Fruit fly (Drosophila melanogaster) whole organism, embryonic: ENCODE data around the gene sunn.

ENCODE experiments used
- Adf1 ChIP-seq: fragments of 200-800 bp; sonication (Bioruptor generic); IDR thresholded peaks from 2 replicates; pipeline ENCODE4 v1.3.6; 2022; ENCODE audit warnings: missing biosample characterization, missing genetic modification characterization
- Bteb2 ChIP-seq: fragments of 200-800 bp; sonication (Bioruptor generic); optimal IDR thresholded peaks from 2 replicates; lab custom pipeline; 2016; ENCODE audit warnings: missing biosample characterization, missing genetic modification characterization
- CG10321 ChIP-seq: fragments of 200-800 bp; sonication (Bioruptor generic); IDR thresholded peaks from 2 replicates; pipeline ENCODE4 v1.3.6; 2022; ENCODE audit warnings: missing biosample characterization, missing genetic modification characterization
- CG11085 ChIP-seq: fragments of 200-800 bp; sonication (Bioruptor generic); IDR thresholded peaks from 2 replicates; pipeline ENCODE4 v1.3.6; 2022; ENCODE audit warnings: missing biosample characterization, missing genetic modification characterization
- CG11723 ChIP-seq: fragments of 200-800 bp; sonication (Bioruptor generic); optimal IDR thresholded peaks from 2 replicates; lab custom pipeline; 2017; ENCODE audit warnings: missing biosample characterization, mild to moderate bottlenecking, missing genetic modification characterization
- CG13624 ChIP-seq: fragments of 200-800 bp; sonication (Bioruptor generic); optimal IDR thresholded peaks from 2 replicates; lab custom pipeline; 2016; ENCODE audit warnings: missing biosample characterization, missing genetic modification characterization
- CG1647 ChIP-seq: fragments of 200-800 bp; sonication (Bioruptor generic); optimal IDR thresholded peaks from 3 replicates; lab custom pipeline; 2016; ENCODE audit warnings: missing biosample characterization, missing genetic modification characterization
- CG18599 ChIP-seq: fragments of 200-800 bp; sonication (Bioruptor generic); optimal IDR thresholded peaks from 3 replicates; lab custom pipeline; 2017; ENCODE audit warnings: missing biosample characterization, missing genetic modification characterization, mild to moderate bottlenecking, moderate library complexity, missing genetic modification reagents
- CG3726 ChIP-seq: fragments of 200-800 bp; sonication (Bioruptor generic); IDR thresholded peaks from 3 replicates; pipeline ENCODE4, ENCODE4 v1.3.6; 2022; ENCODE audit warnings: missing biosample characterization, missing genetic modification characterization
- CG3847 ChIP-seq: fragments of 200-800 bp; sonication (Bioruptor generic); IDR thresholded peaks from 2 replicates; pipeline ENCODE4 v1.3.6; 2022; ENCODE audit warnings: missing biosample characterization, missing genetic modification characterization
- CG4424 ChIP-seq: fragments of 200-800 bp; sonication (Bioruptor generic); optimal IDR thresholded peaks from 3 replicates; lab custom pipeline; 2016; ENCODE audit warnings: missing biosample characterization, missing genetic modification characterization
- CG4730 ChIP-seq: fragments of 200-800 bp; sonication (Bioruptor generic); IDR thresholded peaks from 2 replicates; pipeline ENCODE4 v1.3.6; 2022; ENCODE audit warnings: missing biosample characterization, missing genetic modification characterization
- CG5245 ChIP-seq: fragments of 200-800 bp; sonication (Bioruptor generic); optimal IDR thresholded peaks from 3 replicates; lab custom pipeline; 2016; ENCODE audit warnings: missing biosample characterization, missing genetic modification characterization
- CG5953 ChIP-seq: fragments of 200-800 bp; sonication (Bioruptor generic); IDR thresholded peaks from 2 replicates; pipeline ENCODE4 v1.3.6; 2022; ENCODE audit warnings: missing biosample characterization, missing genetic modification characterization
- CG7556 ChIP-seq: fragments of 200-800 bp; sonication (Bioruptor generic); optimal IDR thresholded peaks from 2 replicates; lab custom pipeline; 2017; ENCODE audit warnings: missing biosample characterization, mild to moderate bottlenecking, missing genetic modification characterization
- CG8089 ChIP-seq: fragments of 200-800 bp; sonication (Bioruptor generic); optimal IDR thresholded peaks from 3 replicates; lab custom pipeline; 2016; ENCODE audit warnings: missing biosample characterization, missing genetic modification characterization
- CG9437 ChIP-seq: fragments of 200-800 bp; sonication (Bioruptor generic); optimal IDR thresholded peaks from 2 replicates; lab custom pipeline; 2018; ENCODE audit warnings: missing biosample characterization, mild to moderate bottlenecking, missing genetic modification characterization
- CG9876 ChIP-seq: fragments of 200-800 bp; sonication (Bioruptor generic); optimal IDR thresholded peaks from 2 replicates; lab custom pipeline; 2016; ENCODE audit warnings: missing biosample characterization, missing genetic modification characterization
- Chrac-16 ChIP-seq: fragments of 200-800 bp; sonication (Bioruptor generic); optimal IDR thresholded peaks from 3 replicates; lab custom pipeline; 2016; ENCODE audit warnings: missing biosample characterization, missing genetic modification characterization
- ERR ChIP-seq: fragments of 200-800 bp; sonication (Bioruptor generic); optimal IDR thresholded peaks from 2 replicates; lab custom pipeline; 2016; ENCODE audit warnings: missing biosample characterization, missing genetic modification characterization
- Elba2 ChIP-seq: fragments of 200-800 bp; sonication (Bioruptor generic); optimal IDR thresholded peaks from 3 replicates; lab custom pipeline; 2016; ENCODE audit warnings: missing biosample characterization, missing genetic modification characterization
- MESR4 ChIP-seq: fragments of 200-800 bp; sonication (Bioruptor generic); optimal IDR thresholded peaks from 2 replicates; lab custom pipeline; 2018; ENCODE audit warnings: missing biosample characterization, mild to moderate bottlenecking, missing genetic modification characterization, moderate library complexity
- Meics ChIP-seq: fragments of 200-800 bp; sonication (Bioruptor generic); optimal IDR thresholded peaks from 2 replicates; lab custom pipeline; 2017; ENCODE audit warnings: missing biosample characterization, mild to moderate bottlenecking, missing genetic modification characterization
- NFAT ChIP-seq: fragments of 200-800 bp; sonication (Bioruptor generic); IDR thresholded peaks from 2 replicates; pipeline ENCODE4 v1.3.6; 2022; ENCODE audit warnings: missing biosample characterization, missing genetic modification characterization
- NfI ChIP-seq: fragments of 200-800 bp; sonication (Bioruptor generic); optimal IDR thresholded peaks from 3 replicates; lab custom pipeline; 2018; ENCODE audit warnings: missing biosample characterization, mild to moderate bottlenecking, missing genetic modification characterization, moderate library complexity
- Oli ChIP-seq: fragments of 200-800 bp; sonication (Bioruptor generic); optimal IDR thresholded peaks from 2 replicates; lab custom pipeline; 2018; ENCODE audit warnings: missing biosample characterization, mild to moderate bottlenecking, missing genetic modification characterization, moderate library complexity
- YL-1 ChIP-seq: fragments of 200-800 bp; sonication (Bioruptor generic); optimal IDR thresholded peaks from 3 replicates; lab custom pipeline; 2017; ENCODE audit warnings: missing biosample characterization, mild to moderate bottlenecking, missing genetic modification characterization
- abd-A ChIP-seq: fragments of 200-800 bp; sonication (Bioruptor generic); optimal IDR thresholded peaks from 3 replicates; lab custom pipeline; 2019; ENCODE audit warnings: missing biosample characterization, mild to moderate bottlenecking, missing genetic modification characterization, moderate library complexity
- ara ChIP-seq: fragments of 200-800 bp; sonication (Bioruptor generic); IDR thresholded peaks from 2 replicates; pipeline ENCODE4 v1.3.6; 2022; ENCODE audit warnings: missing biosample characterization, missing genetic modification characterization
- ash1 ChIP-seq: fragments of 200-800 bp; sonication (Bioruptor generic); optimal IDR thresholded peaks from 2 replicates; lab custom pipeline; 2018; ENCODE audit warnings: missing biosample characterization, mild to moderate bottlenecking, missing genetic modification characterization
- bigmax ChIP-seq: fragments of 200-800 bp; sonication (Bioruptor generic); optimal IDR thresholded peaks from 2 replicates; lab custom pipeline; 2018; ENCODE audit warnings: missing biosample characterization, mild to moderate bottlenecking, missing genetic modification characterization
- bowl ChIP-seq: fragments of 200-800 bp; sonication (Bioruptor generic); IDR thresholded peaks from 2 replicates; pipeline ENCODE4 v1.3.6; 2022; ENCODE audit warnings: missing biosample characterization, missing genetic modification characterization
- br ChIP-seq: fragments of >200 bp; optimal IDR thresholded peaks from 2 replicates; lab custom pipeline; 2017
- crc ChIP-seq: fragments of 200-800 bp; sonication (Bioruptor generic); optimal IDR thresholded peaks from 2 replicates; lab custom pipeline; 2016; ENCODE audit warnings: missing biosample characterization, missing genetic modification characterization
- crp ChIP-seq, 2 experiments: fragments of 200-800 bp; sonication (Bioruptor generic); optimal IDR thresholded peaks; 2 replicates in 1 of 2; 3 replicates in 1 of 2; lab custom pipeline; 2017; ENCODE audit warnings: missing biosample characterization in 2 of 2, missing genetic modification characterization in 2 of 2, mild to moderate bottlenecking in 1 of 2, moderate library complexity in 1 of 2
- dimm ChIP-seq: fragments of 200-800 bp; sonication (Bioruptor generic); IDR thresholded peaks from 2 replicates; pipeline ENCODE4 v1.3.6; 2022; ENCODE audit warnings: missing biosample characterization, missing genetic modification characterization
- disco-r ChIP-seq: fragments of 200-800 bp; sonication (Bioruptor generic); optimal IDR thresholded peaks from 2 replicates; lab custom pipeline; 2016; ENCODE audit warnings: missing biosample characterization, missing genetic modification characterization
- dm ChIP-seq: fragments of 200-800 bp; sonication (Bioruptor generic); optimal IDR thresholded peaks from 3 replicates; lab custom pipeline; 2016; ENCODE audit warnings: missing biosample characterization, missing genetic modification characterization
- fru ChIP-seq: fragments of >200 bp; optimal IDR thresholded peaks from 2 replicates; lab custom pipeline; 2017
- gcm2 ChIP-seq: fragments of 200-800 bp; sonication (Bioruptor generic); optimal IDR thresholded peaks from 2 replicates; lab custom pipeline; 2016; ENCODE audit warnings: missing biosample characterization, missing genetic modification characterization
- ham ChIP-seq: fragments of 200-800 bp; sonication (Bioruptor generic); IDR thresholded peaks from 2 replicates; pipeline ENCODE4 v1.3.6; 2022; ENCODE audit warnings: missing biosample characterization, missing genetic modification characterization
- lola ChIP-seq, 3 experiments: fragments of >200 bp in 2 of 3; fragments of 200-800 bp in 1 of 3; sonication (Bioruptor generic) in 1 of 3; optimal IDR thresholded peaks; 2 replicates each; lab custom pipeline; 2017 to 2019; ENCODE audit warnings: missing biosample characterization in 3 of 3, missing genetic modification characterization in 3 of 3, mild to moderate bottlenecking in 1 of 3, moderate library complexity in 1 of 3
- mld ChIP-seq: fragments of 200-800 bp; sonication (Bioruptor generic); IDR thresholded peaks from 3 replicates; pipeline ENCODE4 v1.3.6; 2022; ENCODE audit warnings: missing biosample characterization, missing genetic modification characterization; ENCODE audit not compliant: partially characterized antibody
- onecut ChIP-seq: fragments of 200-800 bp; sonication (Bioruptor generic); IDR thresholded peaks from 2 replicates; pipeline ENCODE4 v1.3.6; 2022; ENCODE audit warnings: missing biosample characterization, missing genetic modification characterization
- phol ChIP-seq: fragments of 200-800 bp; sonication (Bioruptor generic); optimal IDR thresholded peaks from 3 replicates; lab custom pipeline; 2018; ENCODE audit warnings: missing biosample characterization, mild to moderate bottlenecking, missing genetic modification characterization, moderate library complexity
- rib ChIP-seq: fragments of 200-800 bp; sonication (Bioruptor generic); IDR thresholded peaks from 2 replicates; pipeline ENCODE4 v1.3.6; 2022; ENCODE audit warnings: missing biosample characterization, missing genetic modification characterization
- shn ChIP-seq: fragments of 200-800 bp; sonication (Bioruptor generic); optimal IDR thresholded peaks from 3 replicates; lab custom pipeline; 2016; ENCODE audit warnings: missing biosample characterization, missing genetic modification characterization
- sisA ChIP-seq: fragments of 200-800 bp; sonication (Bioruptor generic); IDR thresholded peaks from 2 replicates; pipeline ENCODE4 v1.3.6; 2022; ENCODE audit warnings: missing biosample characterization, missing genetic modification characterization
- stc ChIP-seq: fragments of 200-800 bp; sonication (Bioruptor generic); IDR thresholded peaks from 2 replicates; pipeline ENCODE4 v1.3.6; 2022; ENCODE audit warnings: missing biosample characterization, missing genetic modification characterization
- zfh2 ChIP-seq: fragments of 200-800 bp; sonication (Bioruptor generic); optimal IDR thresholded peaks from 2 replicates; lab custom pipeline; 2016; ENCODE audit warnings: missing biosample characterization, missing genetic modification characterization

sunn gene

dm6 chr3L:11696294-11697116, 31.6 kb upstream of the sunn start, which contains the start of gene Dph1 (continued):
- TF ChIP-seq CG11085 (GFP tag; lab: Robert Waterston, UW) (no peak; the same call in 1 of the 2 replicates), gcm2 (GFP tag; lab: Kevin White, UChicago) (peak; percentile 79), lola (GFP tag; optimal IDR thresholded peaks at IDR 0.05; lab: Kevin White, UChicago) (peak in 1 of 3 experiments; percentile 84), CG9876 (GFP tag; lab: Kevin White, UChicago) (peak; percentile 5), bowl (GFP tag; lab: Robert Waterston, UW) (peak; percentile 73; the same call in 1 of the 2 replicates), CG5245 (GFP tag; lab: Kevin White, UChicago) (peak; percentile 55), Adf1 (GFP tag; lab: Robert Waterston, UW) (peak; percentile 36; the same call in 1 of the 2 replicates), CG8089 (GFP tag; lab: Kevin White, UChicago) (peak; percentile 76), mld (GFP tag; lab: Robert Waterston, UW) (no peak), CG4730 (peak; percentile 72), disco-r (GFP tag; lab: Kevin White, UChicago) (peak; percentile 74), onecut (GFP tag; lab: Robert Waterston, UW) (peak; percentile 70), br (lab: Kevin White, UChicago) (no peak), stc (GFP tag; lab: Robert Waterston, UW) (peak; percentile 92), phol (tag; lab: Kevin White, UChicago) (peak; percentile 90), MESR4 (peak; percentile 54), ham (GFP tag; lab: Robert Waterston, UW) (peak; percentile 42; the same call in 1 of the 2 replicates), NFAT (GFP tag; lab: Robert Waterston, UW) (peak; percentile 85; the same call in 1 of the 2 replicates), CG5953 (GFP tag; lab: Robert Waterston, UW) (peak; percentile 75), sisA (GFP tag; lab: Robert Waterston, UW) (peak; percentile 78), CG13624 (GFP tag; lab: Kevin White, UChicago) (peak; percentile 85), CG4424 (peak; percentile 85), CG7556 (GFP tag; lab: Kevin White, UChicago) (peak; percentile 82), CG1647 (GFP tag; lab: Kevin White, UChicago) (peak; percentile 42), dm (GFP tag; lab: Kevin White, UChicago) (peak; percentile 88), fru (no peak), CG3726 (GFP tag; lab: Robert Waterston, UW) (0 out of 3 replicates have a peak, but pooled peaks have one; percentile 81), Bteb2 (GFP tag; lab: Kevin White, UChicago) (peak; percentile 53), shn (GFP tag; lab: Kevin White, UChicago) (peak; percentile 89), YL-1 (peak; percentile 93), CG18599 (GFP tag; lab: Kevin White, UChicago) (peak; percentile 87), rib (peak; percentile 50; the same call in 1 of the 2 replicates), abd-A (tag; lab: Kevin White, UChicago) (peak; percentile 30), Oli (tag; lab: Kevin White, UChicago) (peak; percentile 86), ash1 (GFP tag; lab: Kevin White, UChicago) (peak; percentile 2), dimm (GFP tag; lab: Robert Waterston, UW) (no peak), Chrac-16 (GFP tag; lab: Kevin White, UChicago) (peak; percentile 82), CG11723 (peak; percentile 78), CG3847 (GFP tag; lab: Robert Waterston, UW) (peak; percentile 56), CG9437 (GFP tag; lab: Kevin White, UChicago) (peak; percentile 81), crp (GFP tag; optimal IDR thresholded peaks at IDR 0.05; lab: Kevin White, UChicago) (peak; percentile 69 to 96), Meics (GFP tag; lab: Kevin White, UChicago) (peak; percentile 88), ara (peak; percentile 78), bigmax (GFP tag; lab: Kevin White, UChicago) (no peak), NfI (GFP tag; lab: Kevin White, UChicago) (peak; percentile 82), CG10321 (GFP tag; lab: Robert Waterston, UW) (peak; percentile 48; the same call in 1 of the 2 replicates), zfh2 (GFP tag; lab: Kevin White, UChicago) (peak; percentile 52), crc (peak; percentile 90), Elba2 (GFP tag; lab: Kevin White, UChicago) (peak; percentile 92), ERR (GFP tag; lab: Kevin White, UChicago) (peak; percentile 65)
